Fruit fly (Drosophila melanogaster): ENCODE results near the gene D2hgdh.

The D2hgdh gene

dm6 chrX:2161020-2161419 is 19.7 kb downstream of the D2hgdh start:
- TF ChIP-seq Clk (GFP tag; optimal IDR thresholded peaks at IDR 0.05): no peak
- no peak for TF ChIP-seq ovo (GFP tag; optimal IDR thresholded peaks at IDR 0.05)
- TF ChIP-seq CG33017 (tag; optimal IDR thresholded peaks at IDR 0.05): no peak
- TF ChIP-seq CG1620 (GFP tag; optimal IDR thresholded peaks at IDR 0.05): no peak
- no peak for TF ChIP-seq kay (GFP tag; ENCODE audit: borderline replicate concordance)
- no peak for TF ChIP-seq bab1 (GFP tag; optimal IDR thresholded peaks at IDR 0.05)
- no peak for TF ChIP-seq CG12768 (GFP tag; optimal IDR thresholded peaks at IDR 0.05)
- TF ChIP-seq Mnt (GFP tag; optimal IDR thresholded peaks at IDR 0.05): no peak
- TF ChIP-seq CG11617 (GFP tag; optimal IDR thresholded peaks at IDR 0.05): no peak
- no peak for TF ChIP-seq CG14711 (tag; optimal IDR thresholded peaks at IDR 0.05)
- no peak for TF ChIP-seq CG7101 (tag; optimal IDR thresholded peaks at IDR 0.05)
- no peak for TF ChIP-seq CG5204 (GFP tag; optimal IDR thresholded peaks at IDR 0.05)
- no peak for TF ChIP-seq Crg-1 (GFP tag; optimal IDR thresholded peaks at IDR 0.05)
- TF ChIP-seq toe (GFP tag; optimal IDR thresholded peaks at IDR 0.05): no peak
- no peak for TF ChIP-seq cnc (optimal IDR thresholded peaks at IDR 0.05)
- no peak for TF ChIP-seq tj (GFP tag; optimal IDR thresholded peaks at IDR 0.05)
- TF ChIP-seq pad (GFP tag; optimal IDR thresholded peaks at IDR 0.05): no peak

dm6 chrX:2162130-2162907 is 21.0 kb downstream of the D2hgdh start, which contains the start of the genes Cyp4d1 and CG3630:
Cyp4d1 (minus strand) TSS chrX:2162180.
CG3630 (plus strand) TSS chrX:2162196.
- TF ChIP-seq Mnt (GFP tag; optimal IDR thresholded peaks at IDR 0.05) (no peak), CG11617 (GFP tag; optimal IDR thresholded peaks at IDR 0.05) (no peak), toe (GFP tag; optimal IDR thresholded peaks at IDR 0.05) (no peak), Clk (GFP tag; optimal IDR thresholded peaks at IDR 0.05) (no peak), ovo (GFP tag; optimal IDR thresholded peaks at IDR 0.05) (no peak), cnc (optimal IDR thresholded peaks at IDR 0.05) (no peak), CG1620 (GFP tag; optimal IDR thresholded peaks at IDR 0.05) (no peak), pad (GFP tag; optimal IDR thresholded peaks at IDR 0.05) (no peak), tj (GFP tag; optimal IDR thresholded peaks at IDR 0.05) (no peak), CG33017 (tag; optimal IDR thresholded peaks at IDR 0.05) (no peak), CG12768 (GFP tag; optimal IDR thresholded peaks at IDR 0.05) (no peak), CG7045 (GFP tag; optimal IDR thresholded peaks at IDR 0.05) (no peak), cic (GFP tag; optimal IDR thresholded peaks at IDR 0.05) (no peak)

- TF ChIP-seq CG33017 (tag; optimal IDR thresholded peaks at IDR 0.05) (no peak), CG7101 (tag; optimal IDR thresholded peaks at IDR 0.05) (no peak), pad (GFP tag; optimal IDR thresholded peaks at IDR 0.05) (no peak), tj (GFP tag; optimal IDR thresholded peaks at IDR 0.05) (no peak), Mnt (GFP tag; optimal IDR thresholded peaks at IDR 0.05) (no peak), CG11617 (GFP tag; optimal IDR thresholded peaks at IDR 0.05) (no peak), CG7045 (GFP tag; optimal IDR thresholded peaks at IDR 0.05) (no peak), kay (GFP tag; ENCODE audit: borderline replicate concordance) (no peak), CG12768 (GFP tag; optimal IDR thresholded peaks at IDR 0.05) (no peak), CG1620 (GFP tag; optimal IDR thresholded peaks at IDR 0.05) (no peak), Clk (GFP tag; optimal IDR thresholded peaks at IDR 0.05) (no peak), cnc (optimal IDR thresholded peaks at IDR 0.05) (no peak), cic (GFP tag; optimal IDR thresholded peaks at IDR 0.05) (no peak), CG5204 (GFP tag; optimal IDR thresholded peaks at IDR 0.05) (no peak), Crg-1 (GFP tag; optimal IDR thresholded peaks at IDR 0.05) (no peak), bab1 (GFP tag; optimal IDR thresholded peaks at IDR 0.05) (no peak), ovo (GFP tag; optimal IDR thresholded peaks at IDR 0.05) (no peak), Hr96 (GFP tag; optimal IDR thresholded peaks at IDR 0.05) (no peak)
Observed at dm6 chrX:2163358-2163757, 22.1 kb downstream of the D2hgdh start.

- no peak for TF ChIP-seq cic (GFP tag; optimal IDR thresholded peaks at IDR 0.05)
- no peak for TF ChIP-seq CG11617 (GFP tag; optimal IDR thresholded peaks at IDR 0.05)
- no peak for TF ChIP-seq Clk (GFP tag; optimal IDR thresholded peaks at IDR 0.05)
- no peak for TF ChIP-seq CG1620 (GFP tag; optimal IDR thresholded peaks at IDR 0.05)
Observed at dm6 chrX:2165394-2165793, 24.1 kb downstream of the D2hgdh start.

dm6 chrX:2166129-2166528 is 24.8 kb downstream of the D2hgdh start:
- TF ChIP-seq Crg-1 (GFP tag; optimal IDR thresholded peaks at IDR 0.05) (no peak), ovo (GFP tag; optimal IDR thresholded peaks at IDR 0.05) (no peak)

dm6 chrX:2168485-2169199 is 27.4 kb downstream of the D2hgdh start:
- TF ChIP-seq CG11617 (GFP tag; optimal IDR thresholded peaks at IDR 0.05) (peak; percentile 15), CG14711 (tag; optimal IDR thresholded peaks at IDR 0.05) (no peak), CG5204 (GFP tag; optimal IDR thresholded peaks at IDR 0.05) (no peak)

dm6 chrX:2170424-2170823 is 29.1 kb downstream of the D2hgdh start:
- TF ChIP-seq CG33017 (tag; optimal IDR thresholded peaks at IDR 0.05): no peak
- TF ChIP-seq cnc (optimal IDR thresholded peaks at IDR 0.05): no peak
- TF ChIP-seq Hr96 (GFP tag; optimal IDR thresholded peaks at IDR 0.05): no peak
- no peak for TF ChIP-seq bab1 (GFP tag; optimal IDR thresholded peaks at IDR 0.05)
- TF ChIP-seq Mnt (GFP tag; optimal IDR thresholded peaks at IDR 0.05): no peak
- TF ChIP-seq pad (GFP tag; optimal IDR thresholded peaks at IDR 0.05): no peak
- TF ChIP-seq CG11617 (GFP tag; optimal IDR thresholded peaks at IDR 0.05): no peak
- no peak for TF ChIP-seq CG12768 (GFP tag; optimal IDR thresholded peaks at IDR 0.05)
- TF ChIP-seq tj (GFP tag; optimal IDR thresholded peaks at IDR 0.05): no peak
- TF ChIP-seq CG14711 (tag; optimal IDR thresholded peaks at IDR 0.05): no peak
- TF ChIP-seq CG1620 (GFP tag; optimal IDR thresholded peaks at IDR 0.05): no peak
- no peak for TF ChIP-seq kay (GFP tag; ENCODE audit: borderline replicate concordance)
- no peak for TF ChIP-seq toe (GFP tag; optimal IDR thresholded peaks at IDR 0.05)
